Worm (Caenorhabditis elegans): ENCODE data around the gene srab-13.

- TF ChIP-seq hnd-1 (tag; optimal IDR thresholded peaks at IDR 0.05) (no peak), ceh-36 (tag; optimal IDR thresholded peaks at IDR 0.05) (no peak)
These were observed 39.7 kb upstream of the srab-13 start for ce11 chrV:2067419-2067818.
